Worm (Caenorhabditis elegans): Measurements from ENCODE around the gene der-2.

- TF ChIP-seq nhr-12 (tag; optimal IDR thresholded peaks at IDR 0.05), result no peak
- TF ChIP-seq unc-62 (GFP tag; optimal IDR thresholded peaks at IDR 0.05), result no peak
- TF ChIP-seq pha-4 (tag; optimal IDR thresholded peaks at IDR 0.05), result no peak
- TF ChIP-seq lsy-2 (tag; optimal IDR thresholded peaks at IDR 0.05), result no peak
- no peak for TF ChIP-seq mab-5 (tag; optimal IDR thresholded peaks at IDR 0.05)
- no peak for TF ChIP-seq nhr-76 (tag; optimal IDR thresholded peaks at IDR 0.05)
- TF ChIP-seq snpc-4 (tag; optimal IDR thresholded peaks at IDR 0.05), result no peak
- no peak for TF ChIP-seq zip-8 (tag; optimal IDR thresholded peaks at IDR 0.05)
- TF ChIP-seq blmp-1 (tag; optimal IDR thresholded peaks at IDR 0.05), result no peak
- TF ChIP-seq elt-1 (tag; optimal IDR thresholded peaks at IDR 0.05; ENCODE audit: borderline replicate concordance, insufficient read depth), result no peak
- TF ChIP-seq nhr-28 (tag; optimal IDR thresholded peaks at IDR 0.05), result no peak
- TF ChIP-seq nhr-237 (tag; optimal IDR thresholded peaks at IDR 0.05), result no peak
These were observed 39.7 kb upstream of the der-2 start for ce11 chrIII:7262592-7262991.
